Fruit fly (Drosophila melanogaster): Measurements from ENCODE around the gene mAChR-B.

The mAChR-B gene

dm6 chr3R:8115951-8116611, 57.0 kb downstream of the mAChR-B start:
- no peak for TF ChIP-seq CG17801 (GFP tag; optimal IDR thresholded peaks at IDR 0.05; ENCODE audit: partially characterized antibody)

dm6 chr3R:8118062-8118461, 59.0 kb downstream of the mAChR-B start:
- no peak for TF ChIP-seq CG17801 (GFP tag; optimal IDR thresholded peaks at IDR 0.05; ENCODE audit: partially characterized antibody)

- no peak for TF ChIP-seq CG17801 (GFP tag; optimal IDR thresholded peaks at IDR 0.05; ENCODE audit: partially characterized antibody)
Measured at dm6 chr3R:8118781-8119456, 59.8 kb downstream of the mAChR-B start.

- TF ChIP-seq CG17801 (GFP tag; optimal IDR thresholded peaks at IDR 0.05; ENCODE audit: partially characterized antibody): peak; percentile 85
Measured at dm6 chr3R:8119457-8120337, 60.6 kb downstream of the mAChR-B start.

- no peak for TF ChIP-seq CG17801 (GFP tag; optimal IDR thresholded peaks at IDR 0.05; ENCODE audit: partially characterized antibody)
Measured at dm6 chr3R:8120338-8120662, 61.2 kb downstream of the mAChR-B start.

dm6 chr3R:8122198-8122970, 63.3 kb downstream of the mAChR-B start, which contains the start of gene CG7878:
CG7878 (plus strand) TSS chr3R:8122725.
- TF ChIP-seq CG17801 (GFP tag; optimal IDR thresholded peaks at IDR 0.05; ENCODE audit: partially characterized antibody): no peak

- TF ChIP-seq CG17801 (GFP tag; optimal IDR thresholded peaks at IDR 0.05; ENCODE audit: partially characterized antibody): peak; percentile 53
Measured at dm6 chr3R:8126316-8127150, 67.4 kb downstream of the mAChR-B start, which contains the start of the genes CG9667 and Arl8. CG9667 (minus strand) TSS chr3R:8126357. Arl8 (plus strand) TSS chr3R:8126605.

dm6 chr3R:8127151-8127690, 68.1 kb downstream of the mAChR-B start:
- TF ChIP-seq CG17801 (GFP tag; optimal IDR thresholded peaks at IDR 0.05; ENCODE audit: partially characterized antibody): no peak

- no peak for TF ChIP-seq CG17801 (GFP tag; optimal IDR thresholded peaks at IDR 0.05; ENCODE audit: partially characterized antibody)
Measured at dm6 chr3R:8132398-8132797, 73.3 kb downstream of the mAChR-B start.

- no peak for TF ChIP-seq CG17801 (GFP tag; optimal IDR thresholded peaks at IDR 0.05; ENCODE audit: partially characterized antibody)
Measured at dm6 chr3R:8134544-8134943, 75.5 kb downstream of the mAChR-B start.

Data from ovary, adult (tissue).